Worm (Caenorhabditis elegans) whole organism, late embryonic: ENCODE data around the gene W08E12.2.

Experiments used
- C38D4.7 ChIP-seq: fragments of 200-800 bp; sonication (Bioruptor generic); optimal IDR thresholded peaks from 2 replicates; lab custom pipeline; 2018; ENCODE audit warnings: mild to moderate bottlenecking, missing genetic modification characterization, moderate library complexity, missing compliant biosample characterization
- F13H6.1 ChIP-seq: sonication (generic microtip); optimal IDR thresholded peaks from 2 replicates; lab custom pipeline; 2016; ENCODE audit warnings: missing genetic modification characterization, missing compliant biosample characterization
- K02D7.2 ChIP-seq: sonication (generic microtip); optimal IDR thresholded peaks from 2 replicates; lab custom pipeline; 2017; ENCODE audit warnings: mild to moderate bottlenecking, missing genetic modification characterization, missing compliant biosample characterization
- Y22D7AL.16 ChIP-seq: sonication (generic microtip); optimal IDR thresholded peaks from 2 replicates; lab custom pipeline; 2016; ENCODE audit warnings: missing genetic modification characterization, missing compliant biosample characterization
- ama-1 ChIP-seq: fragments of 150-350 bp; optimal IDR thresholded peaks from 2 replicates; lab custom pipeline; 2014
- ceh-2 ChIP-seq: sonication (generic microtip); optimal IDR thresholded peaks from 2 replicates; lab custom pipeline; 2016; ENCODE audit warnings: missing genotype, missing genetic modification characterization, missing compliant biosample characterization
- ceh-22 ChIP-seq: sonication (generic microtip); optimal IDR thresholded peaks from 2 replicates; lab custom pipeline; 2017; ENCODE audit warnings: missing biosample characterization, missing genetic modification characterization
- ceh-24 ChIP-seq: sonication (generic microtip); optimal IDR thresholded peaks from 2 replicates; lab custom pipeline; 2016; ENCODE audit warnings: mild to moderate bottlenecking, missing genetic modification characterization, missing compliant biosample characterization
- ceh-31 ChIP-seq: sonication (generic microtip); optimal IDR thresholded peaks from 2 replicates; lab custom pipeline; 2016; ENCODE audit warnings: missing genetic modification characterization, missing compliant biosample characterization
- ceh-45 ChIP-seq: fragments of 200-800 bp; sonication (Bioruptor generic); IDR thresholded peaks from 2 replicates; pipeline ENCODE4 v1.3.6; 2022; ENCODE audit warnings: missing genetic modification reagents, missing genetic modification characterization, missing compliant biosample characterization
- ceh-48 ChIP-seq: sonication (generic microtip); optimal IDR thresholded peaks from 2 replicates; lab custom pipeline; 2016; ENCODE audit warnings: missing genetic modification characterization, inconsistent platforms, missing compliant biosample characterization
- ceh-9 ChIP-seq: sonication (generic microtip); optimal IDR thresholded peaks from 2 replicates; lab custom pipeline; 2016; ENCODE audit warnings: mild to moderate bottlenecking, missing genetic modification characterization, inconsistent platforms, missing compliant biosample characterization
- dmd-4 ChIP-seq: sonication (generic microtip); optimal IDR thresholded peaks from 2 replicates; lab custom pipeline; 2016; ENCODE audit warnings: borderline replicate concordance, missing genetic modification characterization, missing compliant biosample characterization
- dve-1 ChIP-seq: sonication (generic microtip); optimal IDR thresholded peaks from 2 replicates; lab custom pipeline; 2017; ENCODE audit warnings: antibody characterized with exemption, mild to moderate bottlenecking, missing genetic modification characterization, missing compliant biosample characterization
- elt-4 ChIP-seq: sonication (generic microtip); optimal IDR thresholded peaks from 2 replicates; lab custom pipeline; 2016; ENCODE audit warnings: missing genetic modification characterization, missing compliant biosample characterization
- eyg-1 ChIP-seq: sonication (generic microtip); optimal IDR thresholded peaks from 2 replicates; lab custom pipeline; 2016; ENCODE audit warnings: missing genotype, missing genetic modification characterization, missing compliant biosample characterization
- fkh-6 ChIP-seq: sonication (generic microtip); optimal IDR thresholded peaks from 2 replicates; lab custom pipeline; 2016; ENCODE audit warnings: missing genetic modification characterization, missing compliant biosample characterization
- hlh-15 ChIP-seq: sonication (generic microtip); optimal IDR thresholded peaks from 2 replicates; lab custom pipeline; 2016; ENCODE audit warnings: missing genetic modification characterization, missing compliant biosample characterization
- hlh-30 ChIP-seq: sonication (generic microtip); optimal IDR thresholded peaks from 2 replicates; lab custom pipeline; 2017; ENCODE audit warnings: antibody characterized with exemption, missing genetic modification characterization, missing compliant biosample characterization; ENCODE audit not compliant: insufficient read depth
- hlh-6 ChIP-seq: sonication (generic microtip); optimal IDR thresholded peaks from 2 replicates; lab custom pipeline; 2016; ENCODE audit warnings: missing genotype, missing genetic modification characterization, missing compliant biosample characterization
- hlh-8 ChIP-seq: sonication (generic microtip); optimal IDR thresholded peaks from 2 replicates; lab custom pipeline; 2016; ENCODE audit warnings: missing genotype, missing genetic modification characterization, missing compliant biosample characterization
- lim-6 ChIP-seq: sonication (generic microtip); optimal IDR thresholded peaks from 2 replicates; lab custom pipeline; 2016; ENCODE audit warnings: missing genetic modification characterization, missing compliant biosample characterization
- madf-2 ChIP-seq: sonication (generic microtip); optimal IDR thresholded peaks from 2 replicates; lab custom pipeline; 2017; ENCODE audit warnings: missing genetic modification characterization, missing compliant biosample characterization
- nfya-1 ChIP-seq: sonication (generic microtip); optimal IDR thresholded peaks from 2 replicates; lab custom pipeline; 2017; ENCODE audit warnings: missing genetic modification characterization, mild to moderate bottlenecking, missing compliant biosample characterization, antibody characterized with exemption, moderate library complexity
- nhr-232 ChIP-seq: sonication (generic microtip); optimal IDR thresholded peaks from 2 replicates; lab custom pipeline; 2016; ENCODE audit warnings: missing genetic modification characterization, missing compliant biosample characterization
- npax-4 ChIP-seq: sonication (generic microtip); optimal IDR thresholded peaks from 2 replicates; lab custom pipeline; 2016; ENCODE audit warnings: missing genetic modification characterization, missing compliant biosample characterization
- odd-2 ChIP-seq: sonication (generic microtip); optimal IDR thresholded peaks from 2 replicates; lab custom pipeline; 2017; ENCODE audit warnings: antibody characterized with exemption, mild to moderate bottlenecking, missing genetic modification characterization, missing compliant biosample characterization
- pag-3 ChIP-seq: sonication (generic microtip); optimal IDR thresholded peaks from 2 replicates; lab custom pipeline; 2016; ENCODE audit warnings: missing compliant biosample characterization, missing genetic modification characterization, borderline replicate concordance
- pax-1 ChIP-seq: fragments of 150-350 bp; optimal IDR thresholded peaks from 2 replicates; lab custom pipeline; 2014; ENCODE audit warnings: missing biosample characterization, missing genetic modification characterization
- pha-2 ChIP-seq: sonication (generic microtip); optimal IDR thresholded peaks from 2 replicates; lab custom pipeline; 2017; ENCODE audit warnings: mild to moderate bottlenecking, missing genetic modification characterization, missing compliant biosample characterization
- pha-4 ChIP-seq: fragments of 150-350 bp; optimal IDR thresholded peaks from 2 replicates; lab custom pipeline; 2018; ENCODE audit warnings: missing biosample characterization, missing genetic modification reagents, missing genetic modification characterization
- pqm-1 ChIP-seq: sonication (generic microtip); optimal IDR thresholded peaks from 2 replicates; lab custom pipeline; 2016; ENCODE audit warnings: missing genetic modification characterization, missing compliant biosample characterization
- ref-2 ChIP-seq: sonication (generic microtip); optimal IDR thresholded peaks from 2 replicates; lab custom pipeline; 2016; ENCODE audit warnings: missing genetic modification characterization, missing compliant biosample characterization
- sox-2 ChIP-seq: fragments of 200-800 bp; sonication (Bioruptor generic); IDR thresholded peaks from 2 replicates; pipeline ENCODE4 v1.3.6; 2022; ENCODE audit warnings: missing genetic modification reagents, missing genetic modification characterization, missing compliant biosample characterization
- sox-4 ChIP-seq: sonication (generic microtip); optimal IDR thresholded peaks from 2 replicates; lab custom pipeline; 2017; ENCODE audit warnings: mild to moderate bottlenecking, missing genetic modification characterization, inconsistent platforms, missing compliant biosample characterization
- tbx-2 ChIP-seq: sonication (generic microtip); optimal IDR thresholded peaks from 2 replicates; lab custom pipeline; 2016; ENCODE audit warnings: missing genetic modification characterization, missing compliant biosample characterization
- tbx-7 ChIP-seq: sonication (generic microtip); optimal IDR thresholded peaks from 2 replicates; lab custom pipeline; 2016; ENCODE audit warnings: missing genotype, missing genetic modification characterization, missing compliant biosample characterization
- unc-3 ChIP-seq, 2 experiments: fragments of 200-800 bp in 1 of 2; sonication (Bioruptor generic) in 1 of 2; sonication (generic microtip) in 1 of 2; conservative IDR thresholded peaks in 1 of 2; optimal IDR thresholded peaks in 1 of 2; 2 replicates each; pipeline versions ENCODE4 v1.3.6 to Lab custom; 2016 to 2022; ENCODE audit warnings: missing compliant biosample characterization in 2 of 2, missing genetic modification characterization in 2 of 2, missing genetic modification reagents in 1 of 2
- unc-42 ChIP-seq: sonication (generic microtip); optimal IDR thresholded peaks from 2 replicates; lab custom pipeline; 2016; ENCODE audit warnings: missing genotype, missing genetic modification characterization, missing compliant biosample characterization
- unc-55 ChIP-seq: sonication (generic microtip); optimal IDR thresholded peaks from 2 replicates; lab custom pipeline; 2017; ENCODE audit warnings: missing biosample characterization, missing genetic modification reagents, missing genetic modification characterization
- unc-86 ChIP-seq: sonication (generic microtip); optimal IDR thresholded peaks from 2 replicates; lab custom pipeline; 2016; ENCODE audit warnings: missing genetic modification characterization, missing compliant biosample characterization

The W08E12.2 gene

ce11 chrIV:3278822-3279221, 26.9 kb upstream of the W08E12.2 start:
- no peak for TF ChIP-seq F13H6.1
- TF ChIP-seq unc-55, result peak; percentile 62
- no peak for TF ChIP-seq ceh-31 (tag; lab: Kevin White, UChicago)
- peak; percentile 21 for TF ChIP-seq ref-2 (tag; lab: Kevin White, UChicago)
- no peak for TF ChIP-seq ceh-9 (tag; lab: Kevin White, UChicago)
- no peak for TF ChIP-seq fkh-6 (tag; lab: Kevin White, UChicago)
- TF ChIP-seq, all 69 proteins: peak for 2

DNA sequence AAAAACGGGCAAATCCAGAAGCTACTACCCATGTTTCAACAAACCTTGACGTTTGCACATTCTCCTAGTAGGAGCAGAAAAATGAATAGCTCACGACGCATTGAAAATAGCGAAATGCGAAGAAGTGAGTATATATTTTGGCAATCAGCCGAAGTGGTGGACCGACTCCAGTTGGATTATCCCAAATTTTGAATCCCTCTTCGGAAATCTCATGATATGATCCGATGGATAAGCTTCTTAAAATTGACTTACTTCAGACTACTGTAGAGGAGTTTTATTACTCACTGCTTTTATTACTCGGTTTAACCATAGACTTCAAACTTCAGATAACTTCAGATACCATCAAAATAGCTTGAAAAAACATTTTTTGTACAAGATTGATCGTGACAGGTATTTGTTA, 16.4 kb upstream of the W08E12.2 start, which contains the start of gene gcy-23:
Gene gcy-23 (minus strand): TSS at position 101 of the 400 bp plus-strand sequence.
- TF ChIP-seq pqm-1 (no peak), sox-4 (no peak), eyg-1 (tag; lab: Kevin White, UChicago) (no peak), pha-4 (tag; lab: Kevin White, UChicago) (no peak), nfya-1 (tag; lab: Kevin White, UChicago) (no peak), K02D7.2 (tag; lab: Kevin White, UChicago) (no peak), pha-2 (tag; lab: Kevin White, UChicago) (no peak), madf-2 (no peak), ceh-22 (tag; lab: Kevin White, UChicago) (no peak), odd-2 (tag; lab: Kevin White, UChicago) (no peak), dmd-4 (no peak), C38D4.7 (GFP tag; lab: Kevin White, UChicago) (no peak), sox-2 (GFP tag; lab: Robert Waterston, UW) (no peak), unc-55 (no peak), ceh-24 (tag; lab: Kevin White, UChicago) (no peak), tbx-2 (tag; lab: Kevin White, UChicago) (no peak), tbx-7 (tag; lab: Kevin White, UChicago) (no peak), hlh-15 (tag; lab: Kevin White, UChicago) (no peak), dve-1 (no peak), unc-3 (GFP tag; conservative IDR thresholded peaks at IDR 0.05; lab: Robert Waterston, UW) (no peak), unc-3 (tag; optimal IDR thresholded peaks at IDR 0.05; lab: Kevin White, UChicago) (no peak)

ce11 chrIV:3291977-3292561, 13.6 kb upstream of the W08E12.2 start, which contains the start of gene W08E12.8:
Gene W08E12.8, plus strand, starts transcription at chrIV:3292371.
- TF ChIP-seq hlh-30 (tag; lab: Kevin White, UChicago) (no peak), unc-42 (tag; lab: Kevin White, UChicago) (no peak), ama-1 (lab: Kevin White, UChicago) (no peak), hlh-6 (tag; lab: Kevin White, UChicago) (no peak), fkh-6 (tag; lab: Kevin White, UChicago) (no peak), tbx-2 (tag; lab: Kevin White, UChicago) (no peak), ref-2 (tag; lab: Kevin White, UChicago) (no peak)
- TF ChIP-seq, all 69 proteins: peak for 0

DNA sequence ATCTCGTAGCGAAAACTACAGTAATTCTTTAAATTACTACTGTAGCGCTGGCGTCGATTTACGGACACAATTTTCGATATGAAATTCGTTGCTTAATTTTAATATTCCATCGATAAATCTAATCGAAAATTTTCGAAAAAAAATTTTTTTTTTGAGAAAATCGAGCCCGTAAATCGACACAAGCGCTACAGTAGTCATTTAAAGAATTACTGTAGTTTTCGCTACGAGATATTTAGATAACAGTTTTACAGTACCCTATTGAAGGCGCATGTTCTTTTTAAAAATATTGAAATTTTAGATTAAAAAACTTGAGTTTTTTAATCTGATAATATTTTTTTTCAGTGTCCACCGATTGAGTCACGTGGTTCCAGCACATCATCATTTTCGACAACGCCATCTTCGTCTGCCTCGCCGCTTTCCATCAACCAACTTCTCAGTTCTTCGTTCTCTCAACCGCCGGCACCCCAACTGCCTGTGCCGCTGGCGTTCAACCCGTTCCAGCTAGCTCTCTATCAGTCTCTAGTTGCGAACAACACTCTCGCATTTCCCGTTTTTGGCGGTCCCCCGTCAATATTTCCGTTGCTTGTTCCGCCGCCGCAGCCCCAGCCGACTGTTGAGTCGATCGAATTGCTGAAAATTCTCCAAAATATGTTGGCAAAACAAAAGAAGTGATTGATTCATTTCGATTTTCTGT, 11.7 kb upstream of the W08E12.2 start:
- TF ChIP-seq ceh-48, result no peak
- TF ChIP-seq ceh-2 (tag; lab: Kevin White, UChicago), result no peak
- no peak for TF ChIP-seq lim-6

ce11 chrIV:3294553-3295185, 11.0 kb upstream of the W08E12.2 start, which contains the start of gene W08E12.7:
Gene W08E12.7, plus strand, starts transcription at chrIV:3295135.
- TF ChIP-seq elt-4 (tag; lab: Kevin White, UChicago) (no peak), pqm-1 (peak; percentile 25), nhr-232 (tag; lab: Kevin White, UChicago) (no peak), dmd-4 (peak; percentile 69), hlh-6 (tag; lab: Kevin White, UChicago) (no peak), pag-3 (tag; lab: Kevin White, UChicago) (no peak), hlh-15 (tag; lab: Kevin White, UChicago) (peak; percentile 41), Y22D7AL.16 (tag; lab: Kevin White, UChicago) (no peak), ceh-48 (peak; percentile 22), unc-86 (tag; lab: Kevin White, UChicago) (peak; percentile 70), npax-4 (peak; percentile 4), pax-1 (tag; lab: Kevin White, UChicago) (peak; percentile 34), dve-1 (peak; percentile 74), hlh-30 (tag; lab: Kevin White, UChicago) (peak; percentile 85), K02D7.2 (tag; lab: Kevin White, UChicago) (peak; percentile 3), ceh-2 (tag; lab: Kevin White, UChicago) (peak; percentile 72), nfya-1 (tag; lab: Kevin White, UChicago) (peak; percentile 89), hlh-8 (tag; lab: Kevin White, UChicago) (peak; percentile 84), ceh-45 (GFP tag; lab: Robert Waterston, UW) (0 out of 2 replicates have a peak, but pooled peaks have one; percentile 10)
